Worm (Caenorhabditis elegans) whole organism, young adult: ENCODE results near the gene sshk-1.

ENCODE experiments used
- B0019.2 ChIP-seq: fragments of 200-800 bp; sonication (Bioruptor generic); conservative IDR thresholded peaks from 2 replicates; pipeline ENCODE4 v1.3.6; 2022; ENCODE audit warnings: missing genetic modification reagents, missing genetic modification characterization, missing compliant biosample characterization
- C06A6.2 ChIP-seq: fragments of 200-800 bp; sonication (Bioruptor generic); conservative IDR thresholded peaks from 2 replicates; pipeline ENCODE4 v1.3.6; 2022; ENCODE audit warnings: missing genetic modification characterization, missing compliant biosample characterization
- C17E4.6 ChIP-seq: fragments of 200-800 bp; sonication (Bioruptor generic); IDR thresholded peaks from 2 replicates; pipeline ENCODE4 v1.3.6; 2022; ENCODE audit warnings: missing genetic modification reagents, missing genetic modification characterization, missing compliant biosample characterization
- F10E7.11 ChIP-seq: sonication (generic microtip); optimal IDR thresholded peaks from 2 replicates; lab custom pipeline; 2017; ENCODE audit warnings: mild to moderate bottlenecking, missing genetic modification characterization, moderate library complexity, missing compliant biosample characterization
- F22D6.2 ChIP-seq: sonication (generic microtip); optimal IDR thresholded peaks from 2 replicates; lab custom pipeline; 2016; ENCODE audit warnings: mild to moderate bottlenecking, missing genetic modification characterization, missing compliant biosample characterization
- F23B12.7 ChIP-seq: sonication (generic microtip); optimal IDR thresholded peaks from 2 replicates; lab custom pipeline; 2017; ENCODE audit warnings: missing genetic modification characterization, mild to moderate bottlenecking, missing compliant biosample characterization, antibody characterized with exemption, moderate library complexity; ENCODE audit not compliant: insufficient read depth
- F49E8.2 ChIP-seq: sonication (generic microtip); optimal IDR thresholded peaks from 3 replicates; lab custom pipeline; 2017; ENCODE audit warnings: missing genetic modification characterization, mild to moderate bottlenecking, missing compliant biosample characterization, antibody characterized with exemption, moderate library complexity; ENCODE audit not compliant: insufficient read depth
- F57C9.4 ChIP-seq: sonication (generic microtip); optimal IDR thresholded peaks from 2 replicates; lab custom pipeline; 2017; ENCODE audit warnings: mild to moderate bottlenecking, missing genetic modification characterization, missing compliant biosample characterization
- K11D2.4 ChIP-seq: fragments of 200-800 bp; sonication (Bioruptor generic); IDR thresholded peaks from 2 replicates; pipeline ENCODE4 v1.3.6; 2022; ENCODE audit warnings: missing genetic modification reagents, missing genetic modification characterization, missing compliant biosample characterization
- T26A5.8 ChIP-seq: sonication (generic microtip); optimal IDR thresholded peaks from 2 replicates; lab custom pipeline; 2016; ENCODE audit warnings: missing genetic modification characterization, missing compliant biosample characterization
- Y53F4B.3 ChIP-seq: fragments of 200-800 bp; sonication (Bioruptor generic); IDR thresholded peaks from 2 replicates; pipeline ENCODE4 v1.3.6; 2022; ENCODE audit warnings: missing genetic modification reagents, missing genetic modification characterization, missing compliant biosample characterization
- Y67H2A.10 ChIP-seq: fragments of 200-800 bp; sonication (Bioruptor generic); conservative IDR thresholded peaks from 2 replicates; pipeline ENCODE4 v1.3.6; 2022; ENCODE audit warnings: missing genetic modification reagents, missing genetic modification characterization, missing compliant biosample characterization
- Y95B8A.8 ChIP-seq: fragments of 200-800 bp; sonication (Bioruptor generic); IDR thresholded peaks from 2 replicates; pipeline ENCODE4 v1.3.6; 2022; ENCODE audit warnings: missing genetic modification reagents, missing genetic modification characterization, missing compliant biosample characterization
- ZK185.1 ChIP-seq: sonication (generic microtip); optimal IDR thresholded peaks from 2 replicates; lab custom pipeline; 2016; ENCODE audit warnings: mild to moderate bottlenecking, missing genetic modification characterization, missing compliant biosample characterization; ENCODE audit not compliant: poor library complexity, severe bottlenecking
- ama-1 ChIP-seq, 3 experiments: fragments of 150-350 bp in 1 of 3; sonication (generic microtip) in 2 of 3; optimal IDR thresholded peaks; 2 replicates each; lab custom pipeline; 2014 to 2018; ENCODE audit warnings: missing biosample characterization in 2 of 3, missing genetic modification characterization in 2 of 3, missing genetic modification reagents in 2 of 3
- atf-7 ChIP-seq: sonication (generic microtip); optimal IDR thresholded peaks from 2 replicates; lab custom pipeline; 2017; ENCODE audit warnings: mild to moderate bottlenecking, missing genetic modification characterization, missing compliant biosample characterization
- attf-3 ChIP-seq: fragments of 200-800 bp; sonication (Bioruptor generic); conservative IDR thresholded peaks from 2 replicates; pipeline ENCODE4 v1.3.6; 2022; ENCODE audit warnings: missing genetic modification reagents, missing genetic modification characterization, missing compliant biosample characterization
- attf-6 ChIP-seq: fragments of 200-800 bp; sonication (Bioruptor generic); IDR thresholded peaks from 2 replicates; pipeline ENCODE4 v1.3.6; 2022; ENCODE audit warnings: missing genetic modification reagents, missing genetic modification characterization, missing compliant biosample characterization
- bed-1 ChIP-seq: fragments of 200-800 bp; sonication (Bioruptor generic); IDR thresholded peaks from 2 replicates; pipeline ENCODE4 v1.3.6; 2022; ENCODE audit warnings: missing genetic modification reagents, missing genetic modification characterization, missing compliant biosample characterization
- bed-2 ChIP-seq: fragments of 200-800 bp; sonication (Bioruptor generic); IDR thresholded peaks from 2 replicates; pipeline ENCODE4 v1.3.6; 2022; ENCODE audit warnings: missing genetic modification reagents, missing genetic modification characterization, missing compliant biosample characterization
- cebp-1 ChIP-seq, 2 experiments: fragments of 200-800 bp in 1 of 2; sonication (Bioruptor generic) in 1 of 2; sonication (generic microtip) in 1 of 2; IDR thresholded peaks in 1 of 2; optimal IDR thresholded peaks in 1 of 2; 2 replicates each; pipeline versions ENCODE4 v1.3.6 to Lab custom; 2017 to 2022; ENCODE audit warnings: missing compliant biosample characterization in 2 of 2, missing genetic modification characterization in 2 of 2, mild to moderate bottlenecking in 1 of 2, missing genetic modification reagents in 1 of 2, moderate library complexity in 1 of 2
- ceh-100 ChIP-seq: fragments of 200-800 bp; sonication (Bioruptor generic); IDR thresholded peaks from 2 replicates; pipeline ENCODE4 v1.3.6; 2022; ENCODE audit warnings: missing genetic modification reagents, missing genetic modification characterization, missing compliant biosample characterization
- ceh-79 ChIP-seq: sonication (generic microtip); optimal IDR thresholded peaks from 2 replicates; lab custom pipeline; 2017; ENCODE audit warnings: mild to moderate bottlenecking, missing genetic modification characterization, missing compliant biosample characterization
- ceh-91 ChIP-seq: fragments of 200-800 bp; sonication (Bioruptor generic); IDR thresholded peaks from 2 replicates; pipeline ENCODE4 v1.3.6; 2022; ENCODE audit warnings: missing genetic modification reagents, missing genetic modification characterization, missing compliant biosample characterization
- chd-7 ChIP-seq: sonication (generic microtip); optimal IDR thresholded peaks from 2 replicates; lab custom pipeline; 2016; ENCODE audit warnings: mild to moderate bottlenecking, missing genetic modification characterization, moderate library complexity, missing compliant biosample characterization
- dpl-1 ChIP-seq: fragments of 150-350 bp; optimal IDR thresholded peaks from 2 replicates; lab custom pipeline; 2014; ENCODE audit warnings: missing biosample characterization, missing genetic modification reagents, missing genetic modification characterization
- fkh-3 ChIP-seq: sonication (generic microtip); optimal IDR thresholded peaks from 2 replicates; lab custom pipeline; 2016; ENCODE audit warnings: mild to moderate bottlenecking, missing genetic modification characterization, missing compliant biosample characterization
- him-1 ChIP-seq: sonication (generic microtip); optimal IDR thresholded peaks from 2 replicates; lab custom pipeline; 2016; ENCODE audit warnings: missing genotype, missing genetic modification reagents, missing genetic modification characterization, missing compliant biosample characterization
- hlh-12 ChIP-seq: sonication (generic microtip); optimal IDR thresholded peaks from 2 replicates; lab custom pipeline; 2016; ENCODE audit warnings: missing genetic modification characterization, missing compliant biosample characterization
- hmg-20 ChIP-seq: fragments of 200-800 bp; sonication (Bioruptor generic); IDR thresholded peaks from 2 replicates; pipeline ENCODE4 v1.3.6; 2022; ENCODE audit warnings: missing genetic modification reagents, missing genetic modification characterization, missing compliant biosample characterization
- hsf-1 ChIP-seq: fragments of 200-800 bp; sonication (Bioruptor generic); IDR thresholded peaks from 2 replicates; pipeline ENCODE4 v1.3.6; 2022; ENCODE audit warnings: missing genetic modification reagents, missing genetic modification characterization, missing compliant biosample characterization
- lin-26 ChIP-seq: fragments of 200-800 bp; sonication (Bioruptor generic); IDR thresholded peaks from 2 replicates; pipeline ENCODE4 v1.3.6; 2022; ENCODE audit warnings: missing genetic modification reagents, missing genetic modification characterization, missing compliant biosample characterization
- lin-35 ChIP-seq, 3 experiments: fragments of 150-350 bp in 2 of 3; sonication (generic microtip) in 1 of 3; optimal IDR thresholded peaks; 2 replicates each; lab custom pipeline; 2014 to 2018; ENCODE audit warnings: missing biosample characterization in 3 of 3, missing genetic modification characterization in 3 of 3, missing genetic modification reagents in 3 of 3
- lir-1 ChIP-seq: fragments of 200-800 bp; sonication (Bioruptor generic); conservative IDR thresholded peaks from 2 replicates; pipeline ENCODE4 v1.3.6; 2022; ENCODE audit warnings: missing genetic modification reagents, missing genetic modification characterization, missing compliant biosample characterization
- lsy-27 ChIP-seq: sonication (generic microtip); optimal IDR thresholded peaks from 2 replicates; lab custom pipeline; 2017; ENCODE audit warnings: missing genetic modification characterization, mild to moderate bottlenecking, missing compliant biosample characterization, antibody characterized with exemption, missing genotype, borderline replicate concordance; ENCODE audit not compliant: insufficient read depth
- madf-10 ChIP-seq: sonication (generic microtip); optimal IDR thresholded peaks from 2 replicates; lab custom pipeline; 2016; ENCODE audit warnings: mild to moderate bottlenecking, missing genetic modification characterization, missing compliant biosample characterization
- nfyb-1 ChIP-seq: fragments of 200-800 bp; sonication (Bioruptor generic); IDR thresholded peaks from 2 replicates; pipeline ENCODE4 v1.3.6; 2022; ENCODE audit warnings: missing genetic modification reagents, missing genetic modification characterization, missing compliant biosample characterization
- nhr-179 ChIP-seq: sonication (generic microtip); optimal IDR thresholded peaks from 2 replicates; lab custom pipeline; 2016; ENCODE audit warnings: mild to moderate bottlenecking, missing genetic modification characterization, missing compliant biosample characterization
- nhr-80 ChIP-seq: sonication (generic microtip); optimal IDR thresholded peaks from 2 replicates; lab custom pipeline; 2016; ENCODE audit warnings: missing genetic modification characterization, missing compliant biosample characterization
- nhr-90 ChIP-seq: sonication (generic microtip); optimal IDR thresholded peaks from 2 replicates; lab custom pipeline; 2016; ENCODE audit warnings: missing genotype, mild to moderate bottlenecking, missing genetic modification characterization, missing compliant biosample characterization
- pbrm-1 ChIP-seq: fragments of 200-800 bp; sonication (Bioruptor generic); IDR thresholded peaks from 2 replicates; pipeline ENCODE4 v1.3.6; 2022; ENCODE audit warnings: missing genetic modification reagents, missing genetic modification characterization, missing compliant biosample characterization
- rec-8 ChIP-seq, 2 experiments: sonication (generic microtip); optimal IDR thresholded peaks; 2 replicates each; lab custom pipeline; 2016; ENCODE audit warnings: mild to moderate bottlenecking in 2 of 2, missing genetic modification characterization in 2 of 2, missing genetic modification reagents in 2 of 2, missing genotype in 2 of 2, missing biosample characterization in 1 of 2, missing compliant biosample characterization in 1 of 2, moderate library complexity in 1 of 2
- sdz-38 ChIP-seq: sonication (generic microtip); optimal IDR thresholded peaks from 2 replicates; lab custom pipeline; 2016; ENCODE audit warnings: missing genotype, missing genetic modification characterization, missing compliant biosample characterization
- somi-1 ChIP-seq: fragments of 200-800 bp; sonication (Bioruptor generic); optimal IDR thresholded peaks from 2 replicates; lab custom pipeline; 2018; ENCODE audit warnings: mild to moderate bottlenecking, missing genetic modification characterization, missing compliant biosample characterization
- tbx-9 ChIP-seq: sonication (generic microtip); optimal IDR thresholded peaks from 2 replicates; lab custom pipeline; 2016; ENCODE audit warnings: borderline replicate concordance, missing genetic modification characterization, inconsistent platforms, missing compliant biosample characterization
- unc-62 ChIP-seq: fragments of 150-350 bp; optimal IDR thresholded peaks from 2 replicates; lab custom pipeline; 2014; ENCODE audit warnings: missing biosample characterization, missing genetic modification reagents, missing genetic modification characterization

The sshk-1 gene

ce11 chrV:20845524-20846208 lies 29.7 kb downstream of the sshk-1 start, which contains the start of the genes F31D4.2 and fkb-6 (continued):
- TF ChIP-seq ama-1 (optimal IDR thresholded peaks at IDR 0.05; lab: Kevin White, UChicago): no peak
- no peak for TF ChIP-seq ama-1 (GFP tag; optimal IDR thresholded peaks at IDR 0.05; lab: Kevin White, UChicago)
- TF ChIP-seq hsf-1 (GFP tag; lab: Robert Waterston, UW): peak; percentile 97
- no peak for TF ChIP-seq F22D6.2 (tag; lab: Kevin White, UChicago)
- TF ChIP-seq B0019.2 (GFP tag; lab: Robert Waterston, UW): no peak
- no peak for TF ChIP-seq T26A5.8 (tag; lab: Kevin White, UChicago)
- TF ChIP-seq Y67H2A.10 (GFP tag; lab: Robert Waterston, UW): no peak
- TF ChIP-seq pbrm-1 (GFP tag; lab: Robert Waterston, UW): peak; percentile 66; the same call in 1 of the 2 replicates
- TF ChIP-seq F10E7.11 (tag; lab: Kevin White, UChicago): no peak
- no peak for TF ChIP-seq nfyb-1 (GFP tag; lab: Robert Waterston, UW)
- TF ChIP-seq dpl-1 (GFP tag; lab: Kevin White, UChicago): no peak
- no peak for TF ChIP-seq rec-8 (tag; optimal IDR thresholded peaks at IDR 0.05; lab: Kevin White, UChicago)
- TF ChIP-seq ceh-91 (GFP tag; lab: Robert Waterston, UW): peak; percentile 46; the same call in 1 of the 2 replicates
- TF ChIP-seq nhr-90 (tag; lab: Kevin White, UChicago): no peak
- TF ChIP-seq atf-7: no peak
- no peak for TF ChIP-seq C17E4.6 (GFP tag; lab: Robert Waterston, UW)
- TF ChIP-seq lin-26: no peak
- no peak for TF ChIP-seq somi-1 (GFP tag; lab: Kevin White, UChicago)
- TF ChIP-seq cebp-1 (GFP tag; IDR thresholded peaks at IDR 0.05; lab: Robert Waterston, UW): no peak
- TF ChIP-seq cebp-1 (tag; optimal IDR thresholded peaks at IDR 0.05; lab: Kevin White, UChicago): peak; percentile 59
- TF ChIP-seq tbx-9 (tag; lab: Kevin White, UChicago): no peak
- no peak for TF ChIP-seq Y95B8A.8 (GFP tag; lab: Robert Waterston, UW)
- TF ChIP-seq unc-62 (GFP tag; lab: Kevin White, UChicago): no peak
- TF ChIP-seq ceh-100 (GFP tag; lab: Robert Waterston, UW): peak; percentile 50; the same call in 1 of the 2 replicates
- no peak for TF ChIP-seq him-1
- TF ChIP-seq lsy-27 (tag; lab: Kevin White, UChicago): no peak
- TF ChIP-seq hmg-20 (GFP tag; lab: Robert Waterston, UW): no peak; the same call in 1 of the 2 replicates
- no peak for TF ChIP-seq nhr-80 (tag; lab: Kevin White, UChicago)
- peak; percentile 62 for TF ChIP-seq K11D2.4 (GFP tag; lab: Robert Waterston, UW)
- peak; percentile 17 for TF ChIP-seq F23B12.7 (tag; lab: Kevin White, UChicago)
- TF ChIP-seq Y53F4B.3: no peak
- no peak for TF ChIP-seq C06A6.2 (GFP tag; lab: Robert Waterston, UW)
- no peak for TF ChIP-seq hlh-12
- no peak for TF ChIP-seq bed-1 (GFP tag; lab: Robert Waterston, UW)
- TF ChIP-seq chd-7 (tag; lab: Kevin White, UChicago): no peak
- no peak for TF ChIP-seq attf-6 (GFP tag; lab: Robert Waterston, UW)
- no peak for TF ChIP-seq fkh-3
- TF ChIP-seq F49E8.2: no peak
- no peak for TF ChIP-seq ceh-79 (tag; lab: Kevin White, UChicago)
- no peak for TF ChIP-seq F57C9.4
- TF ChIP-seq madf-10 (tag; lab: Kevin White, UChicago): peak; percentile 6
- TF ChIP-seq nhr-179: no peak
- no peak for TF ChIP-seq sdz-38 (tag; lab: Kevin White, UChicago)
- peak; percentile 45 for TF ChIP-seq ZK185.1 (tag; lab: Kevin White, UChicago)
- peak in 1 of 3 experiments; percentile 64 for TF ChIP-seq lin-35 (GFP tag; optimal IDR thresholded peaks at IDR 0.05; lab: Kevin White, UChicago)
- 0 out of 2 replicates have a peak, but pooled peaks have one; percentile 6 for TF ChIP-seq lir-1 (GFP tag; lab: Robert Waterston, UW)
- TF ChIP-seq attf-3: 0 out of 2 replicates have a peak, but pooled peaks have one; percentile 44
- TF ChIP-seq bed-2 (GFP tag; lab: Robert Waterston, UW): no peak
